Fruit fly (Drosophila melanogaster): ENCODE results near the gene CG31373.

CG31373 gene

dm6 chr3R:10686307-10687094 lies 22.7 kb downstream of the CG31373 start, which contains the start of gene Skel:
Gene Skel (plus strand): TSS chr3R:10686943.
- TF ChIP-seq crol (GFP tag; IDR thresholded peaks at IDR 0.05) (peak; percentile 68), Jarid2 (GFP tag; optimal IDR thresholded peaks at IDR 0.05) (peak; percentile 53), Nf-YC (tag; optimal IDR thresholded peaks at IDR 0.05) (no peak), CG17328 (GFP tag; IDR thresholded peaks at IDR 0.05) (0 out of 2 replicates have a peak, but pooled peaks have one; percentile 5), chm (GFP tag; IDR thresholded peaks at IDR 0.05) (0 out of 2 replicates have a peak, but pooled peaks have one; percentile 10), CG4360 (GFP tag; IDR thresholded peaks at IDR 0.05) (peak; percentile 34; the same call in 1 of the 2 replicates), Med (GFP tag) (peak; percentile 56), Adf1 (GFP tag; IDR thresholded peaks at IDR 0.05) (peak; percentile 59), dysf (GFP tag; IDR thresholded peaks at IDR 0.05) (no peak), Trl (optimal IDR thresholded peaks at IDR 0.05) (peak; percentile 2 to 37), Trl (GFP tag; optimal IDR thresholded peaks at IDR 0.05) (no peak), H15 (GFP tag; IDR thresholded peaks at IDR 0.05) (no peak), ci (GFP tag; IDR thresholded peaks at IDR 0.05) (peak; percentile 24; the same call in 1 of the 3 replicates), TFAM (GFP tag; optimal IDR thresholded peaks at IDR 0.05) (no peak), amos (GFP tag; IDR thresholded peaks at IDR 0.05; ENCODE audit: partially characterized antibody) (peak; percentile 16; the same call in 1 of the 2 replicates), CG14014 (GFP tag; IDR thresholded peaks at IDR 0.05) (peak; percentile 29; the same call in 1 of the 2 replicates), stc (GFP tag; IDR thresholded peaks at IDR 0.05) (peak; percentile 44; the same call in 1 of the 2 replicates), gsb (GFP tag; IDR thresholded peaks at IDR 0.05) (no peak), chinmo (GFP tag; IDR thresholded peaks at IDR 0.05; ENCODE audit: partially characterized antibody) (0 out of 4 replicates have a peak, but pooled peaks have one; percentile 30), CG11504 (tag; optimal IDR thresholded peaks at IDR 0.05) (peak; percentile 99)

- peak; percentile 56 for TF ChIP-seq Camta (GFP tag; optimal IDR thresholded peaks at IDR 0.05)
- peak; percentile 10 for TF ChIP-seq fd3F (GFP tag; optimal IDR thresholded peaks at IDR 0.05)
- TF ChIP-seq Hr78 (GFP tag; optimal IDR thresholded peaks at IDR 0.05) = no peak
- TF ChIP-seq CG6272 (GFP tag; IDR thresholded peaks at IDR 0.05) = peak; percentile 50
- peak; percentile 34 for TF ChIP-seq CG6654 (GFP tag; optimal IDR thresholded peaks at IDR 0.05)
- TF ChIP-seq NK7.1 (GFP tag; optimal IDR thresholded peaks at IDR 0.05) = no peak
- peak; percentile 56 for TF ChIP-seq CG10274 (GFP tag; optimal IDR thresholded peaks at IDR 0.05)
- no peak for TF ChIP-seq Taf1 (GFP tag; IDR thresholded peaks at IDR 0.05)
- TF ChIP-seq CG4360 (GFP tag; IDR thresholded peaks at IDR 0.05) = peak; percentile 13; the same call in 1 of the 2 replicates
- peak; percentile 94 for TF ChIP-seq sens (GFP tag)
- TF ChIP-seq dm (GFP tag; optimal IDR thresholded peaks at IDR 0.05) = no peak
- peak; percentile 51 for TF ChIP-seq CG5953 (GFP tag; IDR thresholded peaks at IDR 0.05)
- TF ChIP-seq Sox102F (GFP tag; optimal IDR thresholded peaks at IDR 0.05) = peak; percentile 89
- no peak for TF ChIP-seq repo (GFP tag; optimal IDR thresholded peaks at IDR 0.05)
- peak; percentile 5 for TF ChIP-seq CrebB (tag; optimal IDR thresholded peaks at IDR 0.05)
- no peak for TF ChIP-seq CG30020 (tag; optimal IDR thresholded peaks at IDR 0.05)
- peak; percentile 74 for TF ChIP-seq zfh1 (GFP tag; IDR thresholded peaks at IDR 0.05)
- no peak for TF ChIP-seq CG34376 (GFP tag; optimal IDR thresholded peaks at IDR 0.05)
- peak; percentile 53 for TF ChIP-seq fd96Cb (tag; optimal IDR thresholded peaks at IDR 0.05)
- 0 out of 3 replicates have a peak, but pooled peaks have one; percentile 45 for TF ChIP-seq Mrtf (GFP tag; IDR thresholded peaks at IDR 0.05)
- TF ChIP-seq Fer2 (tag; optimal IDR thresholded peaks at IDR 0.05) = no peak
- no peak for TF ChIP-seq da (GFP tag; optimal IDR thresholded peaks at IDR 0.05)
- no peak for TF ChIP-seq CG8765 (GFP tag; IDR thresholded peaks at IDR 0.05)
- no peak for TF ChIP-seq Six4 (GFP tag; optimal IDR thresholded peaks at IDR 0.05)
- peak; percentile 57 for TF ChIP-seq Hr3 (GFP tag; optimal IDR thresholded peaks at IDR 0.05)
- TF ChIP-seq Nf-YB (GFP tag; optimal IDR thresholded peaks at IDR 0.05) = peak; percentile 25
- TF ChIP-seq CG17829 (tag; optimal IDR thresholded peaks at IDR 0.05) = peak; percentile 59
- no peak for TF ChIP-seq CG15073 (GFP tag; optimal IDR thresholded peaks at IDR 0.05)
- TF ChIP-seq sisA (GFP tag; IDR thresholded peaks at IDR 0.05) = peak; percentile 78
- TF ChIP-seq CG1647 (GFP tag; optimal IDR thresholded peaks at IDR 0.05) = peak; percentile 71
- peak; percentile 63 for TF ChIP-seq az2 (GFP tag; optimal IDR thresholded peaks at IDR 0.05)
These were observed 24.9 kb downstream of the CG31373 start for dm6 chr3R:10684284-10684683.

All from whole organism, embryonic.